Worm (Caenorhabditis elegans) whole organism, mixed stage, embryonic: ENCODE results near the gene srt-43.

Experiments used
- ces-1 ChIP-seq: fragments of 150-350 bp; optimal IDR thresholded peaks from 2 replicates; lab custom pipeline; 2014; ENCODE audit warnings: missing biosample characterization, missing genetic modification reagents, missing genetic modification characterization
- elt-1 ChIP-seq: sonication (generic microtip); optimal IDR thresholded peaks from 2 replicates; lab custom pipeline; 2017; ENCODE audit warnings: missing genetic modification characterization, mild to moderate bottlenecking, missing compliant biosample characterization, antibody characterized with exemption, moderate library complexity, borderline replicate concordance; ENCODE audit not compliant: insufficient read depth
- elt-3 ChIP-seq: fragments of 150-350 bp; optimal IDR thresholded peaks from 2 replicates; lab custom pipeline; 2014; ENCODE audit warnings: missing biosample characterization, missing genetic modification characterization
- mab-5 ChIP-seq: fragments of 150-350 bp; optimal IDR thresholded peaks from 2 replicates; lab custom pipeline; 2014; ENCODE audit warnings: missing biosample characterization, missing genetic modification characterization
- mep-1 ChIP-seq: fragments of 150-350 bp; optimal IDR thresholded peaks from 2 replicates; lab custom pipeline; 2017; ENCODE audit warnings: missing biosample characterization, missing genetic modification reagents, missing genetic modification characterization, inconsistent platforms
- nhr-237 ChIP-seq: fragments of 150-350 bp; optimal IDR thresholded peaks from 2 replicates; lab custom pipeline; 2014; ENCODE audit warnings: missing biosample characterization, missing genetic modification characterization
- nhr-28 ChIP-seq: fragments of 150-350 bp; optimal IDR thresholded peaks from 2 replicates; lab custom pipeline; 2014; ENCODE audit warnings: missing biosample characterization, missing genetic modification characterization
- nhr-76 ChIP-seq: sonication (generic microtip); optimal IDR thresholded peaks from 2 replicates; lab custom pipeline; 2017; ENCODE audit warnings: missing biosample characterization, missing genetic modification characterization
- sem-2 ChIP-seq: fragments of 200-800 bp; sonication (Bioruptor generic); optimal IDR thresholded peaks from 2 replicates; lab custom pipeline; 2018; ENCODE audit warnings: mild to moderate bottlenecking, missing genetic modification characterization, missing compliant biosample characterization
- snpc-4 ChIP-seq: fragments of 150-350 bp; optimal IDR thresholded peaks from 2 replicates; lab custom pipeline; 2014; ENCODE audit warnings: missing biosample characterization, missing genetic modification characterization
- sptf-1 ChIP-seq: sonication (generic microtip); optimal IDR thresholded peaks from 2 replicates; lab custom pipeline; 2017; ENCODE audit warnings: mild to moderate bottlenecking, missing genetic modification characterization, moderate library complexity, missing compliant biosample characterization
- unc-62 ChIP-seq: fragments of 150-350 bp; optimal IDR thresholded peaks from 2 replicates; lab custom pipeline; 2014; ENCODE audit warnings: missing biosample characterization, missing genetic modification reagents, missing genetic modification characterization
- zip-8 ChIP-seq: fragments of 150-350 bp; optimal IDR thresholded peaks from 2 replicates; lab custom pipeline; 2014; ENCODE audit warnings: missing biosample characterization, missing genetic modification characterization

DNA sequence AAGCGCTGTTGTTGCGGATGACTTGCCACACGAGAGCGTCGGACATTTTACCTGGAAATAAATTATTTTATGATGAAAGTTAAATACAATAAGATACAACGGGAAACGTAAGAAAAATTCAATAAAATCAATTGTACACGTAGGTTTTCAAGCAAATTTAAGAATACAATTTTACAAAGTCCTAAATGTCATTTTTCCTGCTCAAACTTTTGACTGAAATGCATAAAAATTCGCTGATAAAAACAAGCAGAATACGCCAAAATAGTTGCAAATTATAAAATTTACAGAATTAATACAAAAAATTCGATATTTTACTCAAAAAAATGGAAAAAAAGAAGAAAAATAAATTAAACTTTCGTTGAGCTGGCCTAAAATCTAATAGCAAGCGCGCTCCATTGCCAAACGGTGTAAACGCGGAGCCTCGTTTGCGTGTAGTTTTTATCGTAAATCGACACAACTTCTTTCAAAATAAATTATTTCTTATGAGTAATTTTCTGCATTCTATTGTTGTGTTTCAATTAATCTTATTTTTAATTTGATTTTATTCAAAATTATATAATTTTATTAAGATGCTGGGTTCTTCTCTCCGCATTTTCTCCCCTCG is 40.9 kb upstream of the srt-43 start, which contains the start of the genes rpl-28 and mrpl-49:
- TF ChIP-seq zip-8 = no peak
- TF ChIP-seq unc-62 (GFP tag; lab: Kevin White, UChicago) = peak; percentile 16
- TF ChIP-seq nhr-28 (tag; lab: Kevin White, UChicago) = no peak
- TF ChIP-seq mab-5 (tag; lab: Kevin White, UChicago) = peak; percentile 34
- no peak for TF ChIP-seq snpc-4 (tag; lab: Kevin White, UChicago)
- TF ChIP-seq ces-1 (GFP tag; lab: Kevin White, UChicago) = peak; percentile 81
- TF ChIP-seq sem-2 = no peak
- no peak for TF ChIP-seq sptf-1 (tag; lab: Kevin White, UChicago)
- peak; percentile 77 for TF ChIP-seq mep-1 (tag; lab: Kevin White, UChicago)
- no peak for TF ChIP-seq nhr-76 (tag; lab: Kevin White, UChicago)
- peak; percentile 89 for TF ChIP-seq nhr-237
- no peak for TF ChIP-seq elt-3 (tag; lab: Kevin White, UChicago)
- no peak for TF ChIP-seq elt-1 (tag; lab: Kevin White, UChicago)
